Comparison of ENCODE assay signal across 1 fruit fly cellular context in genomic region chr3R:24659173-24659846, dm6.
TF ChIP-seq lines count a peak whose summit lies in the region.

CG31126 (plus strand) TSS chr3R:24659621.

TF ChIP-seq in whole organism, embryonic, 481 proteins besides CTCF, POLR2A, EP300 and RAD21 (continued from another document and continues in another):
- TF ChIP-seq CG11504 (tag; optimal IDR thresholded peaks at IDR 0.05; lab: Kevin White, UChicago) (no peak), CG3995 (GFP tag; optimal IDR thresholded peaks at IDR 0.05; lab: Kevin White, UChicago) (peak; percentile 26), CG10431 (GFP tag; optimal IDR thresholded peaks at IDR 0.05; lab: Kevin White, UChicago) (no peak), bowl (GFP tag; IDR thresholded peaks at IDR 0.05; lab: Robert Waterston, UW) (no peak), CG15696 (tag; optimal IDR thresholded peaks at IDR 0.05; lab: Kevin White, UChicago) (no peak), CG9215 (GFP tag; IDR thresholded peaks at IDR 0.05; lab: Robert Waterston, UW) (no peak), PHDP (tag; optimal IDR thresholded peaks at IDR 0.05; lab: Kevin White, UChicago) (no peak), vvl (GFP tag; IDR thresholded peaks at IDR 0.05; lab: Robert Waterston, UW) (0 out of 2 replicates have a peak, but pooled peaks have one; percentile 37), ro (GFP tag; IDR thresholded peaks at IDR 0.05; lab: Robert Waterston, UW) (no peak), CG6813 (GFP tag; optimal IDR thresholded peaks at IDR 0.05; lab: Kevin White, UChicago) (no peak), CG4820 (GFP tag; optimal IDR thresholded peaks at IDR 0.05; lab: Kevin White, UChicago) (no peak), Hr39 (optimal IDR thresholded peaks at IDR 0.05; lab: Kevin White, UChicago) (no peak), BEAF-32 (GFP tag; optimal IDR thresholded peaks at IDR 0.05; lab: Kevin White, UChicago) (peak; percentile 48), zfh2 (GFP tag; optimal IDR thresholded peaks at IDR 0.05; lab: Kevin White, UChicago) (no peak), Bteb2 (GFP tag; optimal IDR thresholded peaks at IDR 0.05; lab: Kevin White, UChicago) (no peak), inv (GFP tag; IDR thresholded peaks at IDR 0.05; lab: Robert Waterston, UW; ENCODE audit: partially characterized antibody) (no peak), CG43689 (GFP tag; IDR thresholded peaks at IDR 0.05; lab: Robert Waterston, UW) (no peak), Stat92E (GFP tag; optimal IDR thresholded peaks at IDR 0.05; lab: Kevin White, UChicago) (no peak), Atf6 (GFP tag; IDR thresholded peaks at IDR 0.05; lab: Robert Waterston, UW) (no peak), Tbp (GFP tag; optimal IDR thresholded peaks at IDR 0.05; lab: Kevin White, UChicago) (no peak), CG6791 (GFP tag; IDR thresholded peaks at IDR 0.05; lab: Robert Waterston, UW; ENCODE audit: partially characterized antibody) (peak; percentile 33; the same call in 1 of the 3 replicates), abd-A (tag; optimal IDR thresholded peaks at IDR 0.05; lab: Kevin White, UChicago) (no peak), dpn (GFP tag; optimal IDR thresholded peaks at IDR 0.05; lab: Kevin White, UChicago) (no peak), emc (GFP tag; optimal IDR thresholded peaks at IDR 0.05; lab: Kevin White, UChicago) (no peak), CG18011 (GFP tag; optimal IDR thresholded peaks at IDR 0.05; lab: Kevin White, UChicago) (no peak), otp (GFP tag; IDR thresholded peaks at IDR 0.05; lab: Robert Waterston, UW) (no peak), B-H2 (GFP tag; optimal IDR thresholded peaks at IDR 0.05; lab: Kevin White, UChicago) (no peak), CG16813 (GFP tag; IDR thresholded peaks at IDR 0.05; lab: Robert Waterston, UW; ENCODE audit: partially characterized antibody) (peak; percentile 59; the same call in 2 of the 3 replicates), D19B (GFP tag; optimal IDR thresholded peaks at IDR 0.05; lab: Kevin White, UChicago) (no peak), Meics (GFP tag; optimal IDR thresholded peaks at IDR 0.05; lab: Kevin White, UChicago) (no peak), CG31441 (GFP tag; IDR thresholded peaks at IDR 0.05; lab: Robert Waterston, UW) (no peak), fd102C (GFP tag; optimal IDR thresholded peaks at IDR 0.05; lab: Kevin White, UChicago) (no peak), tio (GFP tag; optimal IDR thresholded peaks at IDR 0.05; lab: Kevin White, UChicago) (no peak), CG17568 (GFP tag; optimal IDR thresholded peaks at IDR 0.05; lab: Kevin White, UChicago) (no peak), Adf1 (GFP tag; IDR thresholded peaks at IDR 0.05; lab: Robert Waterston, UW) (no peak), CG11085 (GFP tag; IDR thresholded peaks at IDR 0.05; lab: Robert Waterston, UW) (no peak), Ets97D (GFP tag; optimal IDR thresholded peaks at IDR 0.05; lab: Kevin White, UChicago) (no peak), CG2129 (GFP tag; IDR thresholded peaks at IDR 0.05; lab: Robert Waterston, UW; ENCODE audit: partially characterized antibody) (no peak), ab (GFP tag; optimal IDR thresholded peaks at IDR 0.05; lab: Kevin White, UChicago) (no peak), disco-r (GFP tag; optimal IDR thresholded peaks at IDR 0.05; lab: Kevin White, UChicago) (no peak), CG34224 (GFP tag; IDR thresholded peaks at IDR 0.05; lab: Robert Waterston, UW; ENCODE audit: partially characterized antibody) (peak; percentile 67), CG7372 (GFP tag; IDR thresholded peaks at IDR 0.05; lab: Robert Waterston, UW) (no peak), CG11723 (GFP tag; optimal IDR thresholded peaks at IDR 0.05; lab: Kevin White, UChicago) (no peak), ac (GFP tag; optimal IDR thresholded peaks at IDR 0.05; lab: Kevin White, UChicago) (no peak), eyg (GFP tag; optimal IDR thresholded peaks at IDR 0.05; lab: Kevin White, UChicago) (no peak), CG6854 (GFP tag; optimal IDR thresholded peaks at IDR 0.05; lab: Kevin White, UChicago) (no peak), ken (GFP tag; IDR thresholded peaks at IDR 0.05; lab: Robert Waterston, UW) (no peak), Sry-δ (GFP tag; optimal IDR thresholded peaks at IDR 0.05; lab: Kevin White, UChicago) (peak; percentile 29), CG13287 (GFP tag; IDR thresholded peaks at IDR 0.05; lab: Robert Waterston, UW; ENCODE audit: partially characterized antibody) (peak; percentile 76), Awh (GFP tag; IDR thresholded peaks at IDR 0.05; lab: Robert Waterston, UW) (no peak), HmgD (GFP tag; optimal IDR thresholded peaks at IDR 0.05; lab: Kevin White, UChicago) (no peak), CG1647 (GFP tag; optimal IDR thresholded peaks at IDR 0.05; lab: Kevin White, UChicago) (no peak), CG6175 (GFP tag; IDR thresholded peaks at IDR 0.05; lab: Robert Waterston, UW) (no peak), ara (GFP tag; IDR thresholded peaks at IDR 0.05; lab: Robert Waterston, UW) (no peak), CG9609 (GFP tag; optimal IDR thresholded peaks at IDR 0.05; lab: Kevin White, UChicago) (no peak), CG8359 (GFP tag; optimal IDR thresholded peaks at IDR 0.05; lab: Kevin White, UChicago; ENCODE audit: borderline replicate concordance) (no peak), CG4617 (GFP tag; optimal IDR thresholded peaks at IDR 0.05; lab: Kevin White, UChicago; ENCODE audit: borderline replicate concordance) (peak; percentile 10), Hr3 (GFP tag; optimal IDR thresholded peaks at IDR 0.05; lab: Kevin White, UChicago) (no peak), Sox100B (GFP tag; optimal IDR thresholded peaks at IDR 0.05; lab: Kevin White, UChicago) (no peak), Hand (GFP tag; optimal IDR thresholded peaks at IDR 0.05; lab: Kevin White, UChicago) (no peak), br (optimal IDR thresholded peaks at IDR 0.05; lab: Kevin White, UChicago) (no peak), trem (tag; optimal IDR thresholded peaks at IDR 0.05; lab: Kevin White, UChicago) (peak; percentile 31), CG6254 (GFP tag; optimal IDR thresholded peaks at IDR 0.05; lab: Kevin White, UChicago) (no peak), yki (optimal IDR thresholded peaks at IDR 0.05; lab: Kevin White, UChicago) (no peak), CG8089 (GFP tag; optimal IDR thresholded peaks at IDR 0.05; lab: Kevin White, UChicago) (no peak), lmd (GFP tag; IDR thresholded peaks at IDR 0.05; lab: Robert Waterston, UW) (no peak), CG8765 (GFP tag; IDR thresholded peaks at IDR 0.05; lab: Robert Waterston, UW) (no peak), CG2202 (tag; optimal IDR thresholded peaks at IDR 0.05; lab: Kevin White, UChicago) (no peak), CG1529 (GFP tag; optimal IDR thresholded peaks at IDR 0.05; lab: Kevin White, UChicago) (no peak), trh (GFP tag; optimal IDR thresholded peaks at IDR 0.05; lab: Kevin White, UChicago) (no peak), Myb (GFP tag; optimal IDR thresholded peaks at IDR 0.05; lab: Kevin White, UChicago) (peak; percentile 93), Dip2 (GFP tag; IDR thresholded peaks at IDR 0.05; lab: Robert Waterston, UW) (no peak), Poxn (GFP tag; IDR thresholded peaks at IDR 0.05; lab: Robert Waterston, UW) (no peak), Dp (GFP tag; optimal IDR thresholded peaks at IDR 0.05; lab: Kevin White, UChicago) (peak; percentile 53), Elba2 (GFP tag; optimal IDR thresholded peaks at IDR 0.05; lab: Kevin White, UChicago) (no peak), CG4854 (GFP tag; optimal IDR thresholded peaks at IDR 0.05; lab: Kevin White, UChicago) (no peak), gem (tag; optimal IDR thresholded peaks at IDR 0.05; lab: Kevin White, UChicago) (no peak), h (optimal IDR thresholded peaks at IDR 0.05; lab: Kevin White, UChicago) (no peak), gsb (GFP tag; IDR thresholded peaks at IDR 0.05; lab: Robert Waterston, UW) (no peak), nmo (GFP tag; optimal IDR thresholded peaks at IDR 0.05; lab: Kevin White, UChicago) (peak; percentile 6), YL-1 (GFP tag; optimal IDR thresholded peaks at IDR 0.05; lab: Kevin White, UChicago) (peak; percentile 68), CG12769 (tag; optimal IDR thresholded peaks at IDR 0.05; lab: Kevin White, UChicago) (no peak), peb (GFP tag; IDR thresholded peaks at IDR 0.05; lab: Robert Waterston, UW) (no peak), HLH4C (GFP tag; IDR thresholded peaks at IDR 0.05; lab: Robert Waterston, UW; ENCODE audit: partially characterized antibody) (peak; percentile 55; the same call in 1 of the 3 replicates), cato (GFP tag; optimal IDR thresholded peaks at IDR 0.05; lab: Kevin White, UChicago; ENCODE audit: borderline replicate concordance) (no peak), Ravus (GFP tag; IDR thresholded peaks at IDR 0.05; lab: Robert Waterston, UW) (no peak), al (GFP tag; IDR thresholded peaks at IDR 0.05; lab: Robert Waterston, UW) (no peak), cg (GFP tag; optimal IDR thresholded peaks at IDR 0.05; lab: Kevin White, UChicago) (peak; percentile 63), hb (GFP tag; IDR thresholded peaks at IDR 0.05; lab: Robert Waterston, UW; ENCODE audit: partially characterized antibody) (no peak), CG18599 (GFP tag; optimal IDR thresholded peaks at IDR 0.05; lab: Kevin White, UChicago) (no peak), az2 (GFP tag; optimal IDR thresholded peaks at IDR 0.05; lab: Kevin White, UChicago) (no peak), crc (GFP tag; optimal IDR thresholded peaks at IDR 0.05; lab: Kevin White, UChicago) (no peak), CG11093 (GFP tag; IDR thresholded peaks at IDR 0.05; lab: Robert Waterston, UW) (no peak), fu2 (GFP tag; optimal IDR thresholded peaks at IDR 0.05; lab: Kevin White, UChicago) (no peak), ham (GFP tag; IDR thresholded peaks at IDR 0.05; lab: Robert Waterston, UW) (no peak), CG9727 (GFP tag; optimal IDR thresholded peaks at IDR 0.05; lab: Kevin White, UChicago) (no peak), CG7745 (tag; optimal IDR thresholded peaks at IDR 0.05; lab: Kevin White, UChicago) (no peak), hkb (optimal IDR thresholded peaks at IDR 0.05; lab: Kevin White, UChicago) (no peak), hkb (GFP tag; IDR thresholded peaks at IDR 0.05; lab: Robert Waterston, UW) (no peak), chinmo (GFP tag; IDR thresholded peaks at IDR 0.05; lab: Robert Waterston, UW; ENCODE audit: partially characterized antibody) (no peak), CG1233 (GFP tag; optimal IDR thresholded peaks at IDR 0.05; lab: Kevin White, UChicago) (no peak), CG10462 (GFP tag; optimal IDR thresholded peaks at IDR 0.05; lab: Kevin White, UChicago) (no peak), Oaz (GFP tag; IDR thresholded peaks at IDR 0.05; lab: Robert Waterston, UW) (no peak), run (tag; optimal IDR thresholded peaks at IDR 0.05; lab: Kevin White, UChicago) (no peak), en (GFP tag; optimal IDR thresholded peaks at IDR 0.05; lab: Kevin White, UChicago) (no peak), Six4 (GFP tag; optimal IDR thresholded peaks at IDR 0.05; lab: Kevin White, UChicago) (no peak), Lhr (GFP tag; optimal IDR thresholded peaks at IDR 0.05; lab: Kevin White, UChicago) (no peak), CG1024 (GFP tag; IDR thresholded peaks at IDR 0.05; lab: Robert Waterston, UW) (no peak), lilli (GFP tag; optimal IDR thresholded peaks at IDR 0.05; lab: Kevin White, UChicago) (no peak), lab (GFP tag; optimal IDR thresholded peaks at IDR 0.05; lab: Kevin White, UChicago) (no peak), crp (GFP tag; optimal IDR thresholded peaks at IDR 0.05; lab: Kevin White, UChicago) (peak; percentile 68 to 94), bcd (GFP tag; optimal IDR thresholded peaks at IDR 0.05; lab: Kevin White, UChicago) (no peak), CG9817 (tag; optimal IDR thresholded peaks at IDR 0.05; lab: Kevin White, UChicago) (no peak), Scr (GFP tag; IDR thresholded peaks at IDR 0.05; lab: Robert Waterston, UW; ENCODE audit: partially characterized antibody) (no peak), CG14710 (tag; optimal IDR thresholded peaks at IDR 0.05; lab: Kevin White, UChicago) (peak; percentile 15), Mad (GFP tag; optimal IDR thresholded peaks at IDR 0.05; lab: Kevin White, UChicago) (no peak), zen2 (GFP tag; IDR thresholded peaks at IDR 0.05; lab: Robert Waterston, UW; ENCODE audit: partially characterized antibody) (peak; percentile 23; the same call in 1 of the 3 replicates), Hey (tag; optimal IDR thresholded peaks at IDR 0.05; lab: Kevin White, UChicago) (no peak), Asciz (GFP tag; optimal IDR thresholded peaks at IDR 0.05; lab: Kevin White, UChicago) (no peak), CG15011 (GFP tag; optimal IDR thresholded peaks at IDR 0.05; lab: Kevin White, UChicago) (no peak), CG10321 (GFP tag; IDR thresholded peaks at IDR 0.05; lab: Robert Waterston, UW) (no peak), gro (GFP tag; optimal IDR thresholded peaks at IDR 0.05; lab: Kevin White, UChicago) (no peak), btn (GFP tag; optimal IDR thresholded peaks at IDR 0.05; lab: Kevin White, UChicago) (no peak), mirr (GFP tag; optimal IDR thresholded peaks at IDR 0.05; lab: Kevin White, UChicago) (no peak), Dfd (GFP tag; optimal IDR thresholded peaks at IDR 0.05; lab: Kevin White, UChicago) (no peak), Kr (GFP tag; optimal IDR thresholded peaks at IDR 0.05; lab: Kevin White, UChicago) (no peak), Oli (tag; optimal IDR thresholded peaks at IDR 0.05; lab: Kevin White, UChicago) (no peak), gcm2 (GFP tag; optimal IDR thresholded peaks at IDR 0.05; lab: Kevin White, UChicago) (no peak), CG12299 (tag; optimal IDR thresholded peaks at IDR 0.05; lab: Kevin White, UChicago) (no peak), CG10565 (GFP tag; optimal IDR thresholded peaks at IDR 0.05; lab: Kevin White, UChicago) (no peak), CG30020 (tag; optimal IDR thresholded peaks at IDR 0.05; lab: Kevin White, UChicago) (no peak), CG12219 (GFP tag; optimal IDR thresholded peaks at IDR 0.05; lab: Kevin White, UChicago) (no peak), sob (GFP tag; IDR thresholded peaks at IDR 0.05; lab: Robert Waterston, UW) (no peak), Opbp (GFP tag; IDR thresholded peaks at IDR 0.05; lab: Robert Waterston, UW; ENCODE audit: partially characterized antibody) (peak; percentile 44; the same call in 2 of the 3 replicates), Dll (GFP tag; IDR thresholded peaks at IDR 0.05; lab: Robert Waterston, UW; ENCODE audit: partially characterized antibody) (peak; percentile 70), TFAM (GFP tag; optimal IDR thresholded peaks at IDR 0.05; lab: Kevin White, UChicago) (no peak), Vsx1 (GFP tag; optimal IDR thresholded peaks at IDR 0.05; lab: Kevin White, UChicago) (no peak)
